Worm (Caenorhabditis elegans) whole organism, early embryonic: ENCODE measurements around the gene F52D2.12.

ENCODE experiments used
- B0310.2 ChIP-seq: sonication (generic microtip); optimal IDR thresholded peaks from 2 replicates; lab custom pipeline; 2016; ENCODE audit warnings: mild to moderate bottlenecking, missing genetic modification characterization, missing compliant biosample characterization
- F13C5.2 ChIP-seq: sonication (generic microtip); optimal IDR thresholded peaks from 2 replicates; lab custom pipeline; 2017; ENCODE audit warnings: mild to moderate bottlenecking, missing genetic modification characterization, inconsistent platforms, missing compliant biosample characterization
- aly-1 ChIP-seq: sonication (generic microtip); optimal IDR thresholded peaks from 2 replicates; lab custom pipeline; 2016; ENCODE audit warnings: missing genetic modification characterization, missing compliant biosample characterization
- ama-1 ChIP-seq: fragments of 150-350 bp; optimal IDR thresholded peaks from 2 replicates; lab custom pipeline; 2014
- ceh-13 ChIP-seq: fragments of 200-800 bp; sonication (Bioruptor generic); optimal IDR thresholded peaks from 2 replicates; lab custom pipeline; 2018; ENCODE audit warnings: mild to moderate bottlenecking, missing genetic modification characterization, missing compliant biosample characterization
- ets-7 ChIP-seq: sonication (generic microtip); optimal IDR thresholded peaks from 2 replicates; lab custom pipeline; 2016; ENCODE audit warnings: missing genotype, missing genetic modification characterization, missing compliant biosample characterization
- hmg-4 ChIP-seq: fragments of 200-800 bp; sonication (Bioruptor generic); optimal IDR thresholded peaks from 2 replicates; lab custom pipeline; 2018; ENCODE audit warnings: mild to moderate bottlenecking, missing genetic modification characterization, missing compliant biosample characterization
- sea-1 ChIP-seq: fragments of 200-800 bp; sonication (Bioruptor generic); conservative IDR thresholded peaks from 2 replicates; pipeline ENCODE4 v1.3.6; 2022; ENCODE audit warnings: missing genetic modification characterization, missing compliant biosample characterization
- tbx-11 ChIP-seq: fragments of 200-800 bp; sonication (Bioruptor generic); IDR thresholded peaks from 2 replicates; pipeline ENCODE4 v1.3.6; 2022; ENCODE audit warnings: missing genetic modification characterization, missing compliant biosample characterization

- TF ChIP-seq ets-7 (tag; lab: Kevin White, UChicago) (no peak), hmg-4 (GFP tag; lab: Kevin White, UChicago) (no peak), aly-1 (no peak), ama-1 (lab: Kevin White, UChicago) (no peak), F13C5.2 (tag; lab: Kevin White, UChicago) (no peak), ceh-13 (GFP tag; lab: Kevin White, UChicago) (no peak), tbx-11 (no peak), sea-1 (GFP tag; lab: Robert Waterston, UW) (no peak), B0310.2 (tag; lab: Kevin White, UChicago) (no peak)
Measured at ce11 chrX:1939887-1940286, 37.9 kb upstream of the F52D2.12 start, which contains the start of gene Y59E1A.4.
